Fruit fly (Drosophila melanogaster) whole organism, embryonic: ENCODE data around the gene CG32713.

Source experiments
- ATbp ChIP-seq: fragments of 200-800 bp; sonication (Bioruptor generic); optimal IDR thresholded peaks from 2 replicates; lab custom pipeline; 2017; ENCODE audit warnings: missing biosample characterization, mild to moderate bottlenecking, missing genetic modification characterization, missing genetic modification reagents
- Abd-B ChIP-seq: fragments of 200-800 bp; sonication (Bioruptor generic); optimal IDR thresholded peaks from 2 replicates; lab custom pipeline; 2018; ENCODE audit warnings: missing biosample characterization, mild to moderate bottlenecking, missing genetic modification characterization, moderate library complexity
- CG10321 ChIP-seq: fragments of 200-800 bp; sonication (Bioruptor generic); IDR thresholded peaks from 2 replicates; pipeline ENCODE4 v1.3.6; 2022; ENCODE audit warnings: missing biosample characterization, missing genetic modification characterization
- CG11247 ChIP-seq: fragments of 200-800 bp; sonication (Bioruptor generic); IDR thresholded peaks from 2 replicates; pipeline ENCODE4 v1.3.6; 2022; ENCODE audit warnings: missing biosample characterization, missing genetic modification characterization
- CG11398 ChIP-seq: fragments of 200-800 bp; sonication (Bioruptor generic); optimal IDR thresholded peaks from 2 replicates; lab custom pipeline; 2016; ENCODE audit warnings: missing biosample characterization, missing genetic modification characterization
- CG11504 ChIP-seq: fragments of 200-800 bp; sonication (Bioruptor generic); optimal IDR thresholded peaks from 3 replicates; lab custom pipeline; 2019; ENCODE audit warnings: missing biosample characterization, mild to moderate bottlenecking, missing genetic modification characterization, moderate library complexity
- CG12219 ChIP-seq: fragments of 200-800 bp; sonication (Bioruptor generic); optimal IDR thresholded peaks from 3 replicates; lab custom pipeline; 2018; ENCODE audit warnings: missing biosample characterization, mild to moderate bottlenecking, missing genetic modification characterization
- CG12391 ChIP-seq: fragments of 200-800 bp; sonication (Bioruptor generic); optimal IDR thresholded peaks from 3 replicates; lab custom pipeline; 2018; ENCODE audit warnings: missing biosample characterization, mild to moderate bottlenecking, missing genetic modification characterization, moderate library complexity
- CG12769 ChIP-seq: fragments of 200-800 bp; sonication (Bioruptor generic); optimal IDR thresholded peaks from 2 replicates; lab custom pipeline; 2019; ENCODE audit warnings: missing biosample characterization, mild to moderate bottlenecking, missing genetic modification characterization, moderate library complexity
- CG1603 ChIP-seq: fragments of 200-800 bp; sonication (Bioruptor generic); optimal IDR thresholded peaks from 2 replicates; lab custom pipeline; 2019; ENCODE audit warnings: missing biosample characterization, mild to moderate bottlenecking, missing genetic modification characterization, moderate library complexity
- CG16813 ChIP-seq: fragments of 200-800 bp; sonication (Bioruptor generic); IDR thresholded peaks from 3 replicates; pipeline ENCODE4 v1.3.6; 2022; ENCODE audit warnings: missing biosample characterization, missing genetic modification characterization; ENCODE audit not compliant: partially characterized antibody
- CG2116 ChIP-seq: fragments of 200-800 bp; sonication (Bioruptor generic); optimal IDR thresholded peaks from 3 replicates; lab custom pipeline; 2018; ENCODE audit warnings: missing biosample characterization, mild to moderate bottlenecking, missing genetic modification characterization
- CG3838 ChIP-seq: fragments of 200-800 bp; sonication (Bioruptor generic); optimal IDR thresholded peaks from 3 replicates; lab custom pipeline; 2016; ENCODE audit warnings: missing biosample characterization, missing genetic modification characterization
- CG4424 ChIP-seq: fragments of 200-800 bp; sonication (Bioruptor generic); optimal IDR thresholded peaks from 3 replicates; lab custom pipeline; 2016; ENCODE audit warnings: missing biosample characterization, missing genetic modification characterization
- CG4730 ChIP-seq: fragments of 200-800 bp; sonication (Bioruptor generic); IDR thresholded peaks from 2 replicates; pipeline ENCODE4 v1.3.6; 2022; ENCODE audit warnings: missing biosample characterization, missing genetic modification characterization
- CG5245 ChIP-seq: fragments of 200-800 bp; sonication (Bioruptor generic); optimal IDR thresholded peaks from 3 replicates; lab custom pipeline; 2016; ENCODE audit warnings: missing biosample characterization, missing genetic modification characterization
- CG6654 ChIP-seq: fragments of 200-800 bp; sonication (Bioruptor generic); optimal IDR thresholded peaks from 2 replicates; lab custom pipeline; 2017; ENCODE audit warnings: missing biosample characterization, mild to moderate bottlenecking, missing genetic modification characterization
- CG6791 ChIP-seq: fragments of 200-800 bp; sonication (Bioruptor generic); IDR thresholded peaks from 3 replicates; pipeline ENCODE4 v1.3.6; 2022; ENCODE audit warnings: missing biosample characterization, missing genetic modification characterization; ENCODE audit not compliant: partially characterized antibody
- CG9727 ChIP-seq: fragments of 200-800 bp; sonication (Bioruptor generic); optimal IDR thresholded peaks from 3 replicates; lab custom pipeline; 2017; ENCODE audit warnings: missing biosample characterization, mild to moderate bottlenecking, missing genetic modification characterization
- Camta ChIP-seq: fragments of 200-800 bp; sonication (Bioruptor generic); optimal IDR thresholded peaks from 2 replicates; lab custom pipeline; 2016; ENCODE audit warnings: missing biosample characterization, missing genetic modification characterization
- Chrac-16 ChIP-seq: fragments of 200-800 bp; sonication (Bioruptor generic); optimal IDR thresholded peaks from 3 replicates; lab custom pipeline; 2016; ENCODE audit warnings: missing biosample characterization, missing genetic modification characterization
- CrebB ChIP-seq: fragments of 200-800 bp; sonication (Bioruptor generic); optimal IDR thresholded peaks from 3 replicates; lab custom pipeline; 2018; ENCODE audit warnings: missing biosample characterization, mild to moderate bottlenecking, missing genetic modification characterization
- Dek ChIP-seq: fragments of 200-800 bp; sonication (Bioruptor generic); optimal IDR thresholded peaks from 3 replicates; lab custom pipeline; 2019; ENCODE audit warnings: missing biosample characterization, mild to moderate bottlenecking, missing genetic modification characterization, moderate library complexity
- Doc3 ChIP-seq: fragments of 200-800 bp; sonication (Bioruptor generic); IDR thresholded peaks from 3 replicates; pipeline ENCODE4 v1.3.6; 2022; ENCODE audit warnings: missing biosample characterization, missing genetic modification characterization; ENCODE audit not compliant: partially characterized antibody
- Fer2 ChIP-seq: fragments of 200-800 bp; sonication (Bioruptor generic); optimal IDR thresholded peaks from 2 replicates; lab custom pipeline; 2018; ENCODE audit warnings: missing biosample characterization, mild to moderate bottlenecking, missing genetic modification characterization, moderate library complexity
- HHEX ChIP-seq: fragments of 200-800 bp; sonication (Bioruptor generic); optimal IDR thresholded peaks from 3 replicates; lab custom pipeline; 2017; ENCODE audit warnings: missing biosample characterization, mild to moderate bottlenecking, missing genetic modification characterization, missing genetic modification reagents
- Hr78 ChIP-seq, 2 experiments: fragments of 200-800 bp in 1 of 2; fragments of >200 bp in 1 of 2; sonication (Bioruptor generic) in 1 of 2; optimal IDR thresholded peaks; 2 replicates each; lab custom pipeline; 2017 to 2019; ENCODE audit warnings: missing biosample characterization in 2 of 2, missing genetic modification characterization in 2 of 2, mild to moderate bottlenecking in 1 of 2, moderate library complexity in 1 of 2
- Taf1 ChIP-seq: fragments of 200-800 bp; sonication (Bioruptor generic); IDR thresholded peaks from 2 replicates; pipeline ENCODE4 v1.3.6; 2022; ENCODE audit warnings: missing biosample characterization, missing genetic modification characterization
- ab ChIP-seq: fragments of 200-800 bp; sonication (Bioruptor generic); optimal IDR thresholded peaks from 2 replicates; lab custom pipeline; 2016; ENCODE audit warnings: missing biosample characterization, missing genetic modification characterization
- ap ChIP-seq: fragments of 200-800 bp; sonication (Bioruptor generic); IDR thresholded peaks from 2 replicates; pipeline ENCODE4 v1.3.6; 2022; ENCODE audit warnings: missing biosample characterization, missing genetic modification characterization
- ara ChIP-seq: fragments of 200-800 bp; sonication (Bioruptor generic); IDR thresholded peaks from 2 replicates; pipeline ENCODE4 v1.3.6; 2022; ENCODE audit warnings: missing biosample characterization, missing genetic modification characterization
- ase ChIP-seq: fragments of 200-800 bp; sonication (Bioruptor generic); IDR thresholded peaks from 3 replicates; pipeline ENCODE4 v1.3.6; 2022; ENCODE audit warnings: missing biosample characterization, missing genetic modification characterization
- ash1 ChIP-seq: fragments of 200-800 bp; sonication (Bioruptor generic); optimal IDR thresholded peaks from 2 replicates; lab custom pipeline; 2018; ENCODE audit warnings: missing biosample characterization, mild to moderate bottlenecking, missing genetic modification characterization
- az2 ChIP-seq: fragments of 200-800 bp; sonication (Bioruptor generic); optimal IDR thresholded peaks from 3 replicates; lab custom pipeline; 2016; ENCODE audit warnings: missing biosample characterization, missing genetic modification characterization
- bab2 ChIP-seq: fragments of 200-800 bp; sonication (Bioruptor generic); optimal IDR thresholded peaks from 2 replicates; lab custom pipeline; 2016; ENCODE audit warnings: missing biosample characterization, missing genetic modification characterization
- cas ChIP-seq: fragments of 200-800 bp; sonication (Bioruptor generic); IDR thresholded peaks from 2 replicates; pipeline ENCODE4 v1.3.6; 2022; ENCODE audit warnings: missing biosample characterization, missing genetic modification characterization
- dm ChIP-seq: fragments of 200-800 bp; sonication (Bioruptor generic); optimal IDR thresholded peaks from 3 replicates; lab custom pipeline; 2016; ENCODE audit warnings: missing biosample characterization, missing genetic modification characterization
- dmrt11E ChIP-seq: fragments of 200-800 bp; sonication (Bioruptor generic); optimal IDR thresholded peaks from 3 replicates; lab custom pipeline; 2018; ENCODE audit warnings: missing biosample characterization, mild to moderate bottlenecking, missing genetic modification characterization, moderate library complexity
- gcm ChIP-seq: fragments of 200-800 bp; sonication (Bioruptor generic); optimal IDR thresholded peaks from 2 replicates; lab custom pipeline; 2019; ENCODE audit warnings: missing biosample characterization, mild to moderate bottlenecking, missing genetic modification characterization, moderate library complexity
- gro ChIP-seq: fragments of 200-800 bp; sonication (Bioruptor generic); optimal IDR thresholded peaks from 2 replicates; lab custom pipeline; 2016; ENCODE audit warnings: missing biosample characterization, missing genetic modification characterization
- h ChIP-seq: fragments of >200 bp; optimal IDR thresholded peaks from 2 replicates; lab custom pipeline; 2017
- hbn ChIP-seq: fragments of 200-800 bp; sonication (Bioruptor generic); IDR thresholded peaks from 2 replicates; pipeline ENCODE4 v1.3.6; 2022; ENCODE audit warnings: missing biosample characterization, missing genetic modification characterization; ENCODE audit not compliant: partially characterized antibody
- insv ChIP-seq, 2 experiments: fragments of 200-800 bp; sonication (Bioruptor generic); optimal IDR thresholded peaks; 3 replicates each; lab custom pipeline; 2016 to 2018; ENCODE audit warnings: missing biosample characterization in 2 of 2, missing genetic modification characterization in 2 of 2
- mld ChIP-seq: fragments of 200-800 bp; sonication (Bioruptor generic); IDR thresholded peaks from 3 replicates; pipeline ENCODE4 v1.3.6; 2022; ENCODE audit warnings: missing biosample characterization, missing genetic modification characterization; ENCODE audit not compliant: partially characterized antibody
- ranshi ChIP-seq: fragments of 200-800 bp; sonication (Bioruptor generic); IDR thresholded peaks from 2 replicates; pipeline ENCODE4 v1.3.6; 2022; ENCODE audit warnings: missing biosample characterization, missing genetic modification characterization
- sens ChIP-seq: fragments of 200-800 bp; sonication (Bioruptor generic); peaks from one replicate; lab custom pipeline; 2016; ENCODE audit warnings: missing biosample characterization, missing genetic modification characterization
- seq ChIP-seq: fragments of 200-800 bp; sonication (Bioruptor generic); IDR thresholded peaks from 2 replicates; pipeline ENCODE4 v1.3.6; 2022; ENCODE audit warnings: missing biosample characterization, missing genetic modification characterization
- slbo ChIP-seq: fragments of 200-800 bp; sonication (Bioruptor generic); IDR thresholded peaks from 2 replicates; pipeline ENCODE4 v1.3.6; 2022; ENCODE audit warnings: missing biosample characterization, missing genetic modification characterization
- slou ChIP-seq: fragments of 200-800 bp; sonication (Bioruptor generic); optimal IDR thresholded peaks from 3 replicates; lab custom pipeline; 2016; ENCODE audit warnings: missing biosample characterization, missing genetic modification characterization
- sna ChIP-seq: fragments of 200-800 bp; sonication (Bioruptor generic); IDR thresholded peaks from 2 replicates; pipeline ENCODE4 v1.3.6; 2022; ENCODE audit warnings: missing biosample characterization, missing genetic modification characterization; ENCODE audit not compliant: partially characterized antibody
- unpg ChIP-seq: fragments of 200-800 bp; sonication (Bioruptor generic); optimal IDR thresholded peaks from 3 replicates; lab custom pipeline; 2018; ENCODE audit warnings: missing biosample characterization, mild to moderate bottlenecking, missing genetic modification characterization, moderate library complexity

CG32713 gene

DNA sequence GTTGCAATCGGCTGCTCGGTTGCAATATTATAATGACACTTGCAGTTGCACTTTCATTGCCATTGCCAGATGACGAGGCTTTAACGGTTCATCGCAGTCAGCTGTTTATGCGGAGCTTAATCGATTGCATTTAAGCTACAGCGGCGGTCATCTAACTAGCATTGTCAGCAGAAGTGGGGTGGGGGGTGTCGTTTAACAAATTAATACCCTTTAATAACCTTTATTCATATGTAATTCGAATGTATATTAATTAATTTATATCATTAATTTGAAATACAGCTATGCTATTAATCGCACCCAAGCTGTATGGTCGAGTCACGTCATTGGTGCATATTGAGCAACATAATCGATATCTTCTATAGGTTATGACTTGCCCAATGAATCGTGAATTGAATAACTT lies 35.4 kb upstream of the CG32713 start (continued):
- peak; percentile 43 for TF ChIP-seq CG9727 (GFP tag; lab: Kevin White, UChicago)
- no peak for TF ChIP-seq dm (GFP tag; lab: Kevin White, UChicago)
- peak; percentile 74; the same call in 1 of the 2 replicates for TF ChIP-seq ranshi (GFP tag; lab: Robert Waterston, UW)
- TF ChIP-seq CrebB (tag; lab: Kevin White, UChicago): peak; percentile 6
- TF ChIP-seq CG16813: no peak
- peak; percentile 68 for TF ChIP-seq seq (GFP tag; lab: Robert Waterston, UW)
- TF ChIP-seq sna: no peak
- no peak for TF ChIP-seq insv (GFP tag; optimal IDR thresholded peaks at IDR 0.05; lab: Kevin White, UChicago)
- peak; percentile 74 for TF ChIP-seq HHEX (GFP tag; lab: Kevin White, UChicago)
- TF ChIP-seq CG12219 (GFP tag; lab: Kevin White, UChicago): peak; percentile 74
- peak; percentile 64 for TF ChIP-seq CG5245
- TF ChIP-seq mld (GFP tag; lab: Robert Waterston, UW): no peak
- no peak for TF ChIP-seq ash1
- no peak for TF ChIP-seq hbn (GFP tag; lab: Robert Waterston, UW)
- peak; percentile 77 for TF ChIP-seq CG4424 (GFP tag; lab: Kevin White, UChicago)
- TF ChIP-seq h: no peak
- peak; percentile 81 for TF ChIP-seq CG1603
- peak; percentile 77 for TF ChIP-seq ara (GFP tag; lab: Robert Waterston, UW)
- TF ChIP-seq Doc3: no peak
- peak; percentile 78 for TF ChIP-seq slbo
- peak; percentile 94 for TF ChIP-seq sens (GFP tag; lab: Kevin White, UChicago)
- no peak for TF ChIP-seq Camta
- peak; percentile 39 for TF ChIP-seq slou
- peak; percentile 88 for TF ChIP-seq ap (GFP tag; lab: Robert Waterston, UW)
- no peak for TF ChIP-seq Taf1
- peak; percentile 78 for TF ChIP-seq CG12391 (tag; lab: Kevin White, UChicago)
- peak; percentile 39 for TF ChIP-seq Chrac-16 (GFP tag; lab: Kevin White, UChicago)
- TF ChIP-seq ab (GFP tag; lab: Kevin White, UChicago): no peak
- TF ChIP-seq CG11504: peak; percentile 92
- no peak for TF ChIP-seq bab2
- TF ChIP-seq Fer2 (tag; lab: Kevin White, UChicago): peak; percentile 35
- no peak for TF ChIP-seq CG11398
- TF ChIP-seq CG4730 (GFP tag; lab: Robert Waterston, UW): peak; percentile 66
- TF ChIP-seq dmrt11E (tag; lab: Kevin White, UChicago): peak; percentile 39
- TF ChIP-seq ATbp (GFP tag; lab: Kevin White, UChicago): peak; percentile 83
- TF ChIP-seq CG10321 (GFP tag; lab: Robert Waterston, UW): peak; percentile 33; the same call in 1 of the 2 replicates
- peak; percentile 89 for TF ChIP-seq ase (GFP tag; lab: Robert Waterston, UW)
- peak; percentile 62 for TF ChIP-seq gcm (GFP tag; lab: Kevin White, UChicago)
- no peak for TF ChIP-seq CG6791
- TF ChIP-seq az2 (GFP tag; lab: Kevin White, UChicago): peak; percentile 80
- peak; percentile 87 for TF ChIP-seq unpg (GFP tag; lab: Kevin White, UChicago)
- TF ChIP-seq CG6654 (GFP tag; lab: Kevin White, UChicago): peak; percentile 25
- TF ChIP-seq gro (GFP tag; lab: Kevin White, UChicago): no peak
- peak in 1 of 2 experiments; percentile 55 for TF ChIP-seq Hr78 (GFP tag; optimal IDR thresholded peaks at IDR 0.05; lab: Kevin White, UChicago)
- peak; percentile 44 for TF ChIP-seq CG12769 (tag; lab: Kevin White, UChicago)
- peak; percentile 55 for TF ChIP-seq Dek
- TF ChIP-seq CG3838: no peak
- peak; percentile 68 for TF ChIP-seq Abd-B (GFP tag; lab: Kevin White, UChicago)
- no peak for TF ChIP-seq CG2116 (GFP tag; lab: Kevin White, UChicago)
- TF ChIP-seq CG11247 (GFP tag; lab: Robert Waterston, UW): peak; percentile 72
- TF ChIP-seq cas (GFP tag; lab: Robert Waterston, UW): no peak
